Worm (Caenorhabditis elegans): ENCODE data around the gene cysl-2.

ce11 chrII:14488661-14489060 is 5.6 kb downstream of the cysl-2 start, which contains the start of gene usp-14:
- no peak for TF ChIP-seq nhr-11 (tag; optimal IDR thresholded peaks at IDR 0.05)
- TF ChIP-seq ztf-4 (tag; optimal IDR thresholded peaks at IDR 0.05), result no peak
- TF ChIP-seq ZK546.5 (tag; optimal IDR thresholded peaks at IDR 0.05), result no peak
- no peak for TF ChIP-seq zag-1 (tag; optimal IDR thresholded peaks at IDR 0.05)
- no peak for TF ChIP-seq ama-1 (optimal IDR thresholded peaks at IDR 0.05)
- TF ChIP-seq ztf-11 (tag; optimal IDR thresholded peaks at IDR 0.05), result no peak
- peak; percentile 82 for TF ChIP-seq gmeb-1 (tag; optimal IDR thresholded peaks at IDR 0.05)
- TF ChIP-seq lin-39 (tag; optimal IDR thresholded peaks at IDR 0.05), result no peak
- no peak for TF ChIP-seq ceh-82 (tag; optimal IDR thresholded peaks at IDR 0.05)
- peak; percentile 14 for TF ChIP-seq snpc-4 (tag; optimal IDR thresholded peaks at IDR 0.05)
- no peak for TF ChIP-seq elt-1 (tag; optimal IDR thresholded peaks at IDR 0.05)
- TF ChIP-seq unc-39 (tag; optimal IDR thresholded peaks at IDR 0.05), result no peak
- TF ChIP-seq dmd-4 (tag; optimal IDR thresholded peaks at IDR 0.05), result no peak

Measured in whole organism, L2 larva.